Worm (Caenorhabditis elegans) whole organism, late embryonic: Measurements from ENCODE around the gene srw-67.

Experiments
- F13H6.1 ChIP-seq: sonication (generic microtip); optimal IDR thresholded peaks from 2 replicates; lab custom pipeline; 2016; ENCODE audit warnings: missing genetic modification characterization, missing compliant biosample characterization
- ahr-1 ChIP-seq: sonication (generic microtip); optimal IDR thresholded peaks from 2 replicates; lab custom pipeline; 2016; ENCODE audit warnings: missing genetic modification characterization, missing compliant biosample characterization
- ceh-22 ChIP-seq: sonication (generic microtip); optimal IDR thresholded peaks from 2 replicates; lab custom pipeline; 2017; ENCODE audit warnings: missing biosample characterization, missing genetic modification characterization
- ceh-24 ChIP-seq: sonication (generic microtip); optimal IDR thresholded peaks from 2 replicates; lab custom pipeline; 2016; ENCODE audit warnings: mild to moderate bottlenecking, missing genetic modification characterization, missing compliant biosample characterization
- dmd-4 ChIP-seq: sonication (generic microtip); optimal IDR thresholded peaks from 2 replicates; lab custom pipeline; 2016; ENCODE audit warnings: borderline replicate concordance, missing genetic modification characterization, missing compliant biosample characterization
- fax-1 ChIP-seq: sonication (generic microtip); optimal IDR thresholded peaks from 2 replicates; lab custom pipeline; 2016; ENCODE audit warnings: missing genotype, missing genetic modification characterization, missing compliant biosample characterization
- fkh-6 ChIP-seq: sonication (generic microtip); optimal IDR thresholded peaks from 2 replicates; lab custom pipeline; 2016; ENCODE audit warnings: missing genetic modification characterization, missing compliant biosample characterization
- mec-3 ChIP-seq: sonication (generic microtip); optimal IDR thresholded peaks from 2 replicates; lab custom pipeline; 2016; ENCODE audit warnings: borderline replicate concordance, missing genetic modification characterization, missing compliant biosample characterization
- nhr-11 ChIP-seq: fragments of 150-350 bp; optimal IDR thresholded peaks from 2 replicates; lab custom pipeline; 2014; ENCODE audit warnings: missing biosample characterization, missing genetic modification characterization
- pax-1 ChIP-seq: fragments of 150-350 bp; optimal IDR thresholded peaks from 2 replicates; lab custom pipeline; 2014; ENCODE audit warnings: missing biosample characterization, missing genetic modification characterization
- pha-4 ChIP-seq: fragments of 150-350 bp; optimal IDR thresholded peaks from 2 replicates; lab custom pipeline; 2018; ENCODE audit warnings: missing biosample characterization, missing genetic modification reagents, missing genetic modification characterization
- sdc-2 ChIP-seq: sonication (generic microtip); optimal IDR thresholded peaks from 2 replicates; lab custom pipeline; 2016; ENCODE audit warnings: missing genotype, missing genetic modification characterization, missing compliant biosample characterization
- sox-4 ChIP-seq: sonication (generic microtip); optimal IDR thresholded peaks from 2 replicates; lab custom pipeline; 2017; ENCODE audit warnings: mild to moderate bottlenecking, missing genetic modification characterization, inconsistent platforms, missing compliant biosample characterization
- unc-86 ChIP-seq: sonication (generic microtip); optimal IDR thresholded peaks from 2 replicates; lab custom pipeline; 2016; ENCODE audit warnings: missing genetic modification characterization, missing compliant biosample characterization

DNA sequence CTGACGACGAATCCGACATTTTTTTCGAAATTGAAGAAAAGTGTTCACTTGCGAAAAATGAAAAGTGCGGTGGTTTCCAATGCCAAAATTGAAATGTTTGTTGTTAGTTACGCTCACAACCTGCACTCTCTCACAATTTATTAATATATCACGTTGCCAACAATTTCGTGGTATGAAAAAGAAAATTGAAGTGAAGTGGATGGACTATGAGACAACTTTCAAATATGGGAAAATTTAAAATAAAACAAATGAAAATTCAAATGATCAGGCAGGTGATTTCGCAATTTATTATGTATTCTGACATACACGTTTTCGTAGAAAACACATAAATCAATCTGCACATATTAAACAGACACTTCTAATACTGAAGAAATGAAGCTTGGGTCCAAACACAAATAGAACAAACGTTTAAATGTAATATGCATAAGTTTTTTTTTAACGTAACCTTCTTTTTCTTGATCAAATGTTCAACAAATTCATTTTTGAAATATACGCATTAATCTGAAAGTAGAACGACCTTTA lies 31.3 kb upstream of the srw-67 start, which contains the start of gene srp-6:
- TF ChIP-seq sox-4 (tag; lab: Kevin White, UChicago) (no peak), fkh-6 (tag; lab: Kevin White, UChicago) (no peak), ceh-22 (tag; lab: Kevin White, UChicago) (no peak), nhr-11 (tag; lab: Kevin White, UChicago) (no peak), pax-1 (tag; lab: Kevin White, UChicago) (no peak), fax-1 (tag; lab: Kevin White, UChicago) (no peak), dmd-4 (tag; lab: Kevin White, UChicago) (no peak), mec-3 (tag; lab: Kevin White, UChicago) (no peak), unc-86 (tag; lab: Kevin White, UChicago) (no peak), sdc-2 (tag; lab: Kevin White, UChicago) (no peak), ceh-24 (tag; lab: Kevin White, UChicago) (no peak), ahr-1 (tag; lab: Kevin White, UChicago) (no peak), F13H6.1 (tag; lab: Kevin White, UChicago) (no peak), pha-4 (tag; lab: Kevin White, UChicago) (no peak)
